Fruit fly (Drosophila melanogaster): ENCODE measurements around the gene myd.

DNA sequence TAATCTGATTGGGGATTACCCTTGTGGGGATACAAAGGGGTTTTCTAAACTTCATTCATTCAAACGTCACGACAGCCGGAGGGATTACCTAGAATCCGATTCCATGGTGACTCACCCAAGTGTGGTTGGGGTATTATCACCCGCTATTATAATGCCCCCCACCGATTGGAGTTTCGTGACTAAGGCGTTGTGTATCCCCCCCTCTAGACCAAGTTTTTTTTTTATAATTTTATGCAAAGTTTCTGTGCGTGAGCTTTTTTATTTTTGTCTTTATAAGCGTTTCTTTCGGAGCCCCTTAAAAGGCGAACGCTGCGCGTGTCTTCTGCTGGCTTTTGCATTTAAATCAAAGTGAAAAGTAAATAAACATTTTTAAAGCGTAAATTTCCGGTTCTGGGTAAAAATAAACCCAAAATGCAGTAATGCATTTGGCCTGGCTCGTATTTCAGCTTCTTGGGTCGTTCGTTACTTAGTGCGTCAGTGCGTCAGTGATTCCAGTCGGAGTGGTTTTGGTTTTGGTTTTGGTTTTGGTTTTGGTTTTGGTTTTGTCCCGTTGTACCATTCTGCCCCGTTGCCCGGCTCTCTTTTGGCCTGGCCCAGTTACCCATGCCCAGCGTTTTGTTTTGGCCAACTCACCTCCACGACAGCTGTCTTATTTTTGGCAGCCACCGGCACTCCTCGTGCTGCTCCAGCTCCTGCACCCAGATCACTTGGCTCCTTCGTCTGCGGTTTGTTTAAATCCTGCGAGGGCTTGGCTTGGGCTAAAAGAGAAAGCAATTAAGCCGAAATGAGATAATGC is 29.4 kb upstream of the myd start:
- TF ChIP-seq CG14711 (tag; optimal IDR thresholded peaks at IDR 0.05), result no peak
- no peak for TF ChIP-seq CG1620 (GFP tag; optimal IDR thresholded peaks at IDR 0.05)
- TF ChIP-seq CG5204 (GFP tag; optimal IDR thresholded peaks at IDR 0.05), result no peak
- peak; percentile 39 for TF ChIP-seq kay (GFP tag; ENCODE audit: borderline replicate concordance)
- no peak for TF ChIP-seq CG7045 (GFP tag; optimal IDR thresholded peaks at IDR 0.05)
- TF ChIP-seq CG33017 (tag; optimal IDR thresholded peaks at IDR 0.05), result no peak
- TF ChIP-seq cic (GFP tag; optimal IDR thresholded peaks at IDR 0.05), result no peak
- TF ChIP-seq cnc (optimal IDR thresholded peaks at IDR 0.05), result no peak
- TF ChIP-seq CG12768 (GFP tag; optimal IDR thresholded peaks at IDR 0.05), result no peak
- no peak for TF ChIP-seq toe (GFP tag; optimal IDR thresholded peaks at IDR 0.05)
- TF ChIP-seq Clk (GFP tag; optimal IDR thresholded peaks at IDR 0.05), result no peak
- no peak for TF ChIP-seq Crg-1 (GFP tag; optimal IDR thresholded peaks at IDR 0.05)
